Fruit fly (Drosophila melanogaster) whole organism, wandering third instar larva: ENCODE data around the gene CG42750.

Source experiments
- Abd-B ChIP-seq: fragments of >200 bp; optimal IDR thresholded peaks from 2 replicates; lab custom pipeline; 2017; ENCODE audit warnings: missing biosample characterization, missing genetic modification characterization
- CrebA ChIP-seq: fragments of 200-800 bp; sonication (Bioruptor generic); optimal IDR thresholded peaks from 2 replicates; lab custom pipeline; 2016; ENCODE audit warnings: missing biosample characterization, mild to moderate bottlenecking, missing genetic modification characterization, borderline replicate concordance
- HLH106 ChIP-seq: fragments of 200-800 bp; optimal IDR thresholded peaks from 3 replicates; lab custom pipeline; 2019; ENCODE audit warnings: missing biosample characterization, mild to moderate bottlenecking, missing genetic modification characterization, moderate library complexity
- Hr78 ChIP-seq: fragments of >200 bp; optimal IDR thresholded peaks from 2 replicates; lab custom pipeline; 2017; ENCODE audit warnings: missing biosample characterization, missing genetic modification characterization
- Myc ChIP-seq: fragments of >200 bp; optimal IDR thresholded peaks from 2 replicates; lab custom pipeline; 2017
- ey ChIP-seq: fragments of 200-800 bp; sonication (Bioruptor generic); optimal IDR thresholded peaks from 2 replicates; lab custom pipeline; 2016; ENCODE audit warnings: missing biosample characterization, missing genetic modification characterization
- fru ChIP-seq: fragments of 200-800 bp; sonication (Bioruptor generic); optimal IDR thresholded peaks from 3 replicates; lab custom pipeline; 2016; ENCODE audit warnings: missing biosample characterization, mild to moderate bottlenecking, missing genetic modification characterization
- usp ChIP-seq: fragments of >200 bp; optimal IDR thresholded peaks from 2 replicates; lab custom pipeline; 2017; ENCODE audit warnings: missing biosample characterization, missing genetic modification characterization

DNA sequence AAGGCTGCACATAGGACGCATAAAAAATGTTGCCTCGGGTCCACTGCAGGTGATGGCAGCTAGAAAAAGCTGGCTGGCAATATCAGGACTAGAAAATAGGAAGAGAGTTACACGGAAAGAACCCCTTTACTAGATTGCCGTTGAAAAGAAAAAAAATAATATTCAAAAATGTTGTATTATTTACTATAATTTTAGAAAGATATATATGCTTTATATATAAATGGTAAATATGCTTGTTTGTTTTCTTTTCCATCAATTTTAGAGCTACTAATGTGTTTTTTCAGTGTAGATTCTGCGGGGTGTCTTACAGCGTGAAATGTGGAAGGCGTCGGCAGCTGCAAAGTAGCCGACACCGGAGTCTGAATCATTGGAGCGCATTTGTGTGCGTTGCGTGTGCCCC, 11.6 kb upstream of the CG42750 start:
- no peak for TF ChIP-seq fru
- no peak for TF ChIP-seq Abd-B (GFP tag; lab: Kevin White, UChicago)
- no peak for TF ChIP-seq CrebA
- no peak for TF ChIP-seq Hr78
- no peak for TF ChIP-seq ey
- no peak for TF ChIP-seq HLH106 (tag; lab: Kevin White, UChicago)
- no peak for TF ChIP-seq usp (GFP tag; lab: Kevin White, UChicago)
- TF ChIP-seq Myc (lab: Kevin White, UChicago) = no peak
